Worm (Caenorhabditis elegans) whole organism, L4 larva: Measurements from ENCODE around the gene kin-24.

Experiments
- nhr-77 ChIP-seq: fragments of 150-350 bp; optimal IDR thresholded peaks from 2 replicates; lab custom pipeline; 2014; ENCODE audit warnings: missing biosample characterization, missing genetic modification characterization
- unc-62 ChIP-seq, 3 experiments: fragments of 150-350 bp in 1 of 3; sonication (generic microtip); optimal IDR thresholded peaks in 2 of 3; peaks in 1 of 3; 1 replicate in 1 of 3; 2 replicates in 2 of 3; lab custom pipeline; 2014 to 2017; ENCODE audit warnings: missing biosample characterization in 3 of 3, missing genetic modification characterization in 3 of 3, missing genetic modification reagents in 3 of 3, missing genotype in 1 of 3

DNA sequence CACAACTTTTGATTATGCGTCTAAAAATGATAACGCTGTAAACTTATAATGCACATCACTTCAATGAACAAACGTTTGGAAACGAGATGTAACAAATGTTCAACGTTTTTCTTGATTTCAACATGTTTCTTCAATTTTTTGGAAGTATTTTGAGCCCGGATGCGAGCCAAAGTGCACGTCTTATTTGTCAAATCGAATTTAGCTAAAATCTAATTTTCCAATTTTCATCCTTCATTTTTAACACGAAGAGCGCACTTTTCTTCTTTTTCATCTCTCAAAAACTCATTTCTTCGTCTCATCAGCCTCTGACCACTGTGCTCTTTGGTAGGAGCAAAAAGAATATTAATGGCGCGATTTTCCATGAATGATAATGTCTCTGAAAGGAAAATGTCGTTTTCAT, 42.6 kb downstream of the kin-24 start:
- no peak for TF ChIP-seq nhr-77 (tag; lab: Kevin White, UChicago)
- TF ChIP-seq unc-62 (GFP tag; optimal IDR thresholded peaks at IDR 0.05 in 1 of 2; lab: Kevin White, UChicago) = no peak
- TF ChIP-seq unc-62 (tag; optimal IDR thresholded peaks at IDR 0.05; lab: Kevin White, UChicago) = no peak
